Fruit fly (Drosophila melanogaster) whole organism, prepupa: Measurements from ENCODE around the gene CG17646.

Experiments
- CG10669 ChIP-seq: fragments of 200-800 bp; sonication (Bioruptor generic); optimal IDR thresholded peaks from 3 replicates; lab custom pipeline; 2018; ENCODE audit warnings: missing biosample characterization, mild to moderate bottlenecking, missing genetic modification characterization, moderate library complexity
- CG11294 ChIP-seq: fragments of 200-800 bp; sonication (Bioruptor generic); IDR thresholded peaks from 2 replicates; pipeline ENCODE4 v1.3.6; 2022; ENCODE audit warnings: missing biosample characterization, missing genetic modification characterization
- CG11902 ChIP-seq: fragments of 200-800 bp; sonication (Bioruptor generic); optimal IDR thresholded peaks from 3 replicates; lab custom pipeline; 2016; ENCODE audit warnings: missing biosample characterization, missing genetic modification characterization
- CG15336 ChIP-seq: fragments of 200-800 bp; sonication (Bioruptor generic); IDR thresholded peaks from 2 replicates; pipeline ENCODE4 v1.3.6; 2022; ENCODE audit warnings: missing biosample characterization, missing genetic modification characterization
- CG1621 ChIP-seq: fragments of 200-800 bp; sonication (Bioruptor generic); optimal IDR thresholded peaks from 3 replicates; lab custom pipeline; 2018; ENCODE audit warnings: missing biosample characterization, mild to moderate bottlenecking, missing genetic modification characterization
- CG3032 ChIP-seq: fragments of 200-800 bp; optimal IDR thresholded peaks from 2 replicates; lab custom pipeline; 2019; ENCODE audit warnings: missing biosample characterization, mild to moderate bottlenecking, missing genetic modification characterization, moderate library complexity
- CG31627 ChIP-seq: fragments of 200-800 bp; sonication (Bioruptor generic); optimal IDR thresholded peaks from 3 replicates; lab custom pipeline; 2016; ENCODE audit warnings: missing biosample characterization, missing genetic modification characterization
- CG32006 ChIP-seq: fragments of 200-800 bp; sonication (Bioruptor generic); optimal IDR thresholded peaks from 3 replicates; lab custom pipeline; 2017; ENCODE audit warnings: missing biosample characterization, mild to moderate bottlenecking, missing genetic modification characterization
- CG34406 ChIP-seq: fragments of 200-800 bp; sonication (Bioruptor generic); optimal IDR thresholded peaks from 3 replicates; lab custom pipeline; 2016; ENCODE audit warnings: missing biosample characterization, missing genetic modification characterization
- CG3919 ChIP-seq: fragments of 200-800 bp; sonication (Bioruptor generic); optimal IDR thresholded peaks from 3 replicates; lab custom pipeline; 2016; ENCODE audit warnings: missing biosample characterization, missing genetic modification characterization
- CG6163 ChIP-seq: fragments of 200-800 bp; sonication (Bioruptor generic); IDR thresholded peaks from 3 replicates; pipeline ENCODE4 v1.3.6; 2022; ENCODE audit warnings: missing biosample characterization, missing genetic modification characterization
- CG6276 ChIP-seq: fragments of 200-800 bp; sonication (Bioruptor generic); optimal IDR thresholded peaks from 2 replicates; lab custom pipeline; 2017; ENCODE audit warnings: missing biosample characterization, mild to moderate bottlenecking, missing genetic modification characterization
- CG6792 ChIP-seq: fragments of 200-800 bp; sonication (Bioruptor generic); optimal IDR thresholded peaks from 3 replicates; lab custom pipeline; 2016; ENCODE audit warnings: missing biosample characterization, missing genetic modification characterization
- CG6854 ChIP-seq: fragments of 200-800 bp; sonication (Bioruptor generic); optimal IDR thresholded peaks from 2 replicates; lab custom pipeline; 2017; ENCODE audit warnings: missing biosample characterization, mild to moderate bottlenecking, missing genetic modification characterization
- CG8319 ChIP-seq: fragments of 200-800 bp; sonication (Bioruptor generic); optimal IDR thresholded peaks from 3 replicates; lab custom pipeline; 2016; ENCODE audit warnings: missing biosample characterization, missing genetic modification characterization
- CG9139 ChIP-seq: fragments of 200-800 bp; sonication (Bioruptor generic); optimal IDR thresholded peaks from 3 replicates; lab custom pipeline; 2017; ENCODE audit warnings: missing biosample characterization, mild to moderate bottlenecking, missing genetic modification characterization
- Eip78C ChIP-seq: fragments of 200-800 bp; sonication (Bioruptor generic); peaks from one replicate; lab custom pipeline; 2016; ENCODE audit warnings: missing biosample characterization, missing genetic modification characterization
- Eip93F ChIP-seq: fragments of 200-800 bp; sonication (Bioruptor generic); optimal IDR thresholded peaks from 2 replicates; lab custom pipeline; 2016; ENCODE audit warnings: missing biosample characterization, mild to moderate bottlenecking, missing genetic modification characterization
- Ets21C ChIP-seq: fragments of 200-800 bp; sonication (Bioruptor generic); optimal IDR thresholded peaks from 3 replicates; lab custom pipeline; 2016; ENCODE audit warnings: missing biosample characterization, missing genetic modification characterization
- Ets96B ChIP-seq: fragments of 200-800 bp; optimal IDR thresholded peaks from 2 replicates; lab custom pipeline; 2019; ENCODE audit warnings: missing biosample characterization, mild to moderate bottlenecking, missing genetic modification characterization, moderate library complexity
- Hr38 ChIP-seq: sonication (Bioruptor generic); optimal IDR thresholded peaks from 2 replicates; lab custom pipeline; 2016; ENCODE audit warnings: missing biosample characterization, missing genetic modification characterization
- Hr4 ChIP-seq: fragments of 200-800 bp; sonication (Bioruptor generic); optimal IDR thresholded peaks from 3 replicates; lab custom pipeline; 2016; ENCODE audit warnings: missing biosample characterization, missing genetic modification characterization
- Lpt ChIP-seq: fragments of 200-800 bp; sonication (Bioruptor generic); optimal IDR thresholded peaks from 3 replicates; lab custom pipeline; 2016; ENCODE audit warnings: missing biosample characterization, missing genetic modification characterization
- Met ChIP-seq: fragments of 200-800 bp; sonication (Bioruptor generic); optimal IDR thresholded peaks from 3 replicates; lab custom pipeline; 2016; ENCODE audit warnings: missing biosample characterization, missing genetic modification characterization
- Sox102F ChIP-seq: fragments of 200-800 bp; sonication (Bioruptor generic); optimal IDR thresholded peaks from 2 replicates; lab custom pipeline; 2016; ENCODE audit warnings: missing biosample characterization, mild to moderate bottlenecking, missing genetic modification characterization
- Sox14 ChIP-seq: fragments of 200-800 bp; sonication (Bioruptor generic); optimal IDR thresholded peaks from 3 replicates; lab custom pipeline; 2016; ENCODE audit warnings: missing biosample characterization, missing genetic modification characterization
- Sox15 ChIP-seq: fragments of 200-800 bp; sonication (Bioruptor generic); optimal IDR thresholded peaks from 3 replicates; lab custom pipeline; 2016; ENCODE audit warnings: missing biosample characterization, missing genetic modification characterization
- achi ChIP-seq: fragments of 200-800 bp; sonication (Bioruptor generic); optimal IDR thresholded peaks from 3 replicates; lab custom pipeline; 2016; ENCODE audit warnings: missing biosample characterization, missing genetic modification characterization
- acj6 ChIP-seq: fragments of 200-800 bp; sonication (Bioruptor generic); optimal IDR thresholded peaks from 3 replicates; lab custom pipeline; 2016; ENCODE audit warnings: missing biosample characterization, missing genetic modification characterization
- cyc ChIP-seq: fragments of 200-800 bp; sonication (Bioruptor generic); optimal IDR thresholded peaks from 3 replicates; lab custom pipeline; 2016; ENCODE audit warnings: missing biosample characterization, missing genetic modification characterization
- dac ChIP-seq: fragments of 200-800 bp; sonication (Bioruptor generic); optimal IDR thresholded peaks from 2 replicates; lab custom pipeline; 2017; ENCODE audit warnings: missing biosample characterization, mild to moderate bottlenecking, missing genetic modification characterization
- dsx ChIP-seq: fragments of 200-800 bp; optimal IDR thresholded peaks from 3 replicates; lab custom pipeline; 2019; ENCODE audit warnings: missing biosample characterization, mild to moderate bottlenecking, missing genetic modification characterization, moderate library complexity; ENCODE audit not compliant: poor library complexity, severe bottlenecking
- eg ChIP-seq: fragments of 200-800 bp; sonication (Bioruptor generic); IDR thresholded peaks from 3 replicates; pipeline ENCODE4 v1.3.6; 2022; ENCODE audit warnings: missing biosample characterization, missing genetic modification characterization
- esn ChIP-seq: fragments of 200-800 bp; sonication (Bioruptor generic); optimal IDR thresholded peaks from 2 replicates; lab custom pipeline; 2016; ENCODE audit warnings: missing biosample characterization, mild to moderate bottlenecking, missing genetic modification characterization, moderate library complexity
- fd59A ChIP-seq: fragments of 200-800 bp; sonication (Bioruptor generic); optimal IDR thresholded peaks from 2 replicates; lab custom pipeline; 2017; ENCODE audit warnings: missing biosample characterization, mild to moderate bottlenecking, missing genetic modification characterization, missing genetic modification reagents
- fd85E ChIP-seq: fragments of 200-800 bp; sonication (Bioruptor generic); optimal IDR thresholded peaks from 3 replicates; lab custom pipeline; 2016; ENCODE audit warnings: missing biosample characterization, missing genetic modification characterization
- fkh ChIP-seq: fragments of 200-800 bp; sonication (Bioruptor generic); optimal IDR thresholded peaks from 3 replicates; lab custom pipeline; 2017; ENCODE audit warnings: missing biosample characterization, mild to moderate bottlenecking, missing genetic modification characterization, moderate library complexity
- lz ChIP-seq: fragments of 200-800 bp; sonication (Bioruptor generic); optimal IDR thresholded peaks from 3 replicates; lab custom pipeline; 2016; ENCODE audit warnings: missing biosample characterization, missing genetic modification characterization
- salr ChIP-seq, 2 experiments: fragments of 200-800 bp; sonication (Bioruptor generic); optimal IDR thresholded peaks; 3 replicates each; lab custom pipeline; 2016 to 2018; ENCODE audit warnings: missing biosample characterization in 2 of 2, missing genetic modification characterization in 2 of 2, mild to moderate bottlenecking in 1 of 2
- ss ChIP-seq, 2 experiments: fragments of 200-800 bp; sonication (Bioruptor generic); optimal IDR thresholded peaks; 2 replicates in 1 of 2; 3 replicates in 1 of 2; lab custom pipeline; 2017 to 2018; ENCODE audit warnings: mild to moderate bottlenecking in 2 of 2, missing biosample characterization in 2 of 2, missing genetic modification characterization in 2 of 2, moderate library complexity in 1 of 2
- svp ChIP-seq: fragments of 200-800 bp; sonication (Bioruptor generic); peaks from one replicate; lab custom pipeline; 2016; ENCODE audit warnings: missing biosample characterization, missing genetic modification characterization
- topi ChIP-seq: fragments of 200-800 bp; sonication (Bioruptor generic); optimal IDR thresholded peaks from 3 replicates; lab custom pipeline; 2016; ENCODE audit warnings: missing biosample characterization, missing genetic modification characterization

The CG17646 gene

dm6 chr2L:1738054-1738453, 5.7 kb downstream of the CG17646 start (continued):
- TF ChIP-seq achi (GFP tag; lab: Kevin White, UChicago), result peak; percentile 3
- TF ChIP-seq salr (GFP tag; optimal IDR thresholded peaks at IDR 0.05; lab: Kevin White, UChicago), result peak in 1 of 2 experiments; percentile 26
- no peak for TF ChIP-seq fkh (GFP tag; lab: Kevin White, UChicago)
- no peak for TF ChIP-seq CG1621 (tag; lab: Kevin White, UChicago)
- TF ChIP-seq CG34406 (GFP tag; lab: Kevin White, UChicago), result no peak
- peak; percentile 78 for TF ChIP-seq CG32006 (GFP tag; lab: Kevin White, UChicago)
- no peak for TF ChIP-seq Ets96B (tag; lab: Kevin White, UChicago)
- TF ChIP-seq CG6792 (GFP tag; lab: Kevin White, UChicago), result no peak
- TF ChIP-seq Eip78C (GFP tag; lab: Kevin White, UChicago), result peak; percentile 84
- no peak for TF ChIP-seq Met
- TF ChIP-seq CG3032 (tag; lab: Kevin White, UChicago), result no peak
- TF ChIP-seq CG6163 (GFP tag; lab: Robert Waterston, UW), result peak; percentile 40; the same call in 1 of the 3 replicates
- no peak for TF ChIP-seq ss (GFP tag; optimal IDR thresholded peaks at IDR 0.05; lab: Kevin White, UChicago)
- TF ChIP-seq eg, result peak; percentile 67; the same call in 2 of the 3 replicates
- TF ChIP-seq topi (GFP tag; lab: Kevin White, UChicago), result peak; percentile 23
- peak; percentile 42 for TF ChIP-seq CG6276 (GFP tag; lab: Kevin White, UChicago)
- no peak for TF ChIP-seq CG6854
- no peak for TF ChIP-seq svp (GFP tag; lab: Kevin White, UChicago)
- no peak for TF ChIP-seq CG11902 (GFP tag; lab: Kevin White, UChicago)
- TF ChIP-seq dac (GFP tag; lab: Kevin White, UChicago), result no peak
- TF ChIP-seq Ets21C (GFP tag; lab: Kevin White, UChicago), result no peak
- TF ChIP-seq Hr38 (GFP tag; lab: Kevin White, UChicago), result no peak
- TF ChIP-seq CG9139 (GFP tag; lab: Kevin White, UChicago), result no peak
- TF ChIP-seq cyc (GFP tag; lab: Kevin White, UChicago), result no peak
- 0 out of 2 replicates have a peak, but pooled peaks have one; percentile 43 for TF ChIP-seq CG15336 (GFP tag; lab: Robert Waterston, UW)
- no peak for TF ChIP-seq dsx (GFP tag; lab: Kevin White, UChicago)
- no peak for TF ChIP-seq CG31627 (GFP tag; lab: Kevin White, UChicago)
- no peak for TF ChIP-seq fd85E
- peak; percentile 45 for TF ChIP-seq Hr4 (GFP tag; lab: Kevin White, UChicago)
- no peak for TF ChIP-seq CG8319 (GFP tag; lab: Kevin White, UChicago)
- TF ChIP-seq Sox102F (GFP tag; lab: Kevin White, UChicago), result no peak
- 0 out of 2 replicates have a peak, but pooled peaks have one; percentile 17 for TF ChIP-seq CG11294 (GFP tag; lab: Robert Waterston, UW)
- peak; percentile 24 for TF ChIP-seq CG3919 (GFP tag; lab: Kevin White, UChicago)

- TF ChIP-seq esn, result no peak
- TF ChIP-seq Eip78C (GFP tag; lab: Kevin White, UChicago), result peak; percentile 46
- no peak for TF ChIP-seq Sox14 (GFP tag; lab: Kevin White, UChicago)
- TF ChIP-seq fd59A (GFP tag; lab: Kevin White, UChicago), result no peak
- TF ChIP-seq CG31627 (GFP tag; lab: Kevin White, UChicago), result no peak
- TF ChIP-seq Lpt (GFP tag; lab: Kevin White, UChicago), result no peak
- no peak for TF ChIP-seq Hr4 (GFP tag; lab: Kevin White, UChicago)
- peak; percentile 3 for TF ChIP-seq fkh (GFP tag; lab: Kevin White, UChicago)
- TF ChIP-seq lz (GFP tag; lab: Kevin White, UChicago), result no peak
- TF ChIP-seq acj6 (GFP tag; lab: Kevin White, UChicago), result no peak
- TF ChIP-seq CG10669, result no peak
- TF ChIP-seq CG9139 (GFP tag; lab: Kevin White, UChicago), result no peak
- TF ChIP-seq Eip93F, result no peak
- TF ChIP-seq CG1621 (tag; lab: Kevin White, UChicago), result no peak
- TF ChIP-seq Sox15 (GFP tag; lab: Kevin White, UChicago), result no peak
Measured at dm6 chr2L:1740095-1740494, 7.8 kb downstream of the CG17646 start.
